Fruit fly (Drosophila melanogaster): ENCODE data around the gene mbf1.
A peak's percentile ranks its signal among the peaks of the same experiment; 100 is the strongest.

Gene mbf1

DNA sequence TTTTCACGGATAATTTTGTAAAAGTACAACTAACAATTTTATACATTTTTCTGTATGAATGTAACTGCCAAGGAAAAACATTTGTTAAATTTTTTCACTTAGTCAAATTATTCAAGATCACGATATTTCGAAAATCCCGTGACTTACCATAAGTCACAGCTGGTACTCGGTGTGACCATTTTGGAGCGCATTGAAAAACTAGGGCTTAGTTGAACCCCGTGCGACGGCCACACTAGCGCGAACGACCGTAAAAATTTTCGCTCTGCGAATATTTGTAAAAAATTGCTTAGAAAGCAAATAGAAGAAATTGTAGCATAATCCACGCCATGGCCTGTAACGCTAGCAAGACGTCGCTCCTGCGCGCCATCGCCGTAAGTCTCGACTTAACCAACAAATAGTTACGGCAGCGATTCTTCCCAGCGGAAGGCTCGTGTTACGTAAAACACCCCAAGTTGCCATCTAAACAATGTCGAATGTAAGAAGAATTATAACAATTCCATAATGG, 9.9 kb downstream of the mbf1 start, which contains the start of gene UQCR-C2 (continued):
- TF ChIP-seq CG11504 (tag; optimal IDR thresholded peaks at IDR 0.05) (no peak), CG14050 (GFP tag; IDR thresholded peaks at IDR 0.05) (no peak), CG10959 (GFP tag; IDR thresholded peaks at IDR 0.05) (no peak), Nf-YB (GFP tag; optimal IDR thresholded peaks at IDR 0.05) (no peak), trh (GFP tag; optimal IDR thresholded peaks at IDR 0.05) (no peak), slbo (GFP tag; IDR thresholded peaks at IDR 0.05) (peak; percentile 17; the same call in 1 of the 2 replicates), bbx (GFP tag; IDR thresholded peaks at IDR 0.05; ENCODE audit: partially characterized antibody) (peak; percentile 38), CG8388 (GFP tag; optimal IDR thresholded peaks at IDR 0.05) (no peak), tx (GFP tag; optimal IDR thresholded peaks at IDR 0.05) (no peak), nerfin-1 (tag; optimal IDR thresholded peaks at IDR 0.05) (peak; percentile 20), D (optimal IDR thresholded peaks at IDR 0.05) (no peak), D (GFP tag; optimal IDR thresholded peaks at IDR 0.05) (no peak), CG12942 (GFP tag; optimal IDR thresholded peaks at IDR 0.05) (no peak), vvl (GFP tag; IDR thresholded peaks at IDR 0.05) (peak; percentile 49), CG2712 (tag; optimal IDR thresholded peaks at IDR 0.05) (peak; percentile 45), CG4328 (GFP tag; optimal IDR thresholded peaks at IDR 0.05) (no peak), ttk (GFP tag; IDR thresholded peaks at IDR 0.05) (no peak), GATAe (GFP tag; conservative IDR thresholded peaks at IDR 0.05) (no peak), CG8089 (GFP tag; optimal IDR thresholded peaks at IDR 0.05) (no peak), CG2202 (tag; optimal IDR thresholded peaks at IDR 0.05) (no peak), z (GFP tag; IDR thresholded peaks at IDR 0.05) (no peak), D19A (tag; optimal IDR thresholded peaks at IDR 0.05) (no peak), fd3F (GFP tag; optimal IDR thresholded peaks at IDR 0.05) (no peak), CG34422 (GFP tag; IDR thresholded peaks at IDR 0.05) (no peak), hkb (optimal IDR thresholded peaks at IDR 0.05) (no peak), hkb (GFP tag; IDR thresholded peaks at IDR 0.05) (no peak), grn (GFP tag; optimal IDR thresholded peaks at IDR 0.05) (no peak), HmgD (GFP tag; optimal IDR thresholded peaks at IDR 0.05) (peak; percentile 14), CG4820 (GFP tag; optimal IDR thresholded peaks at IDR 0.05) (no peak), CG12155 (GFP tag; optimal IDR thresholded peaks at IDR 0.05) (no peak), CG10979 (tag; optimal IDR thresholded peaks at IDR 0.05) (no peak), shn (GFP tag; optimal IDR thresholded peaks at IDR 0.05) (no peak), Kr (GFP tag; optimal IDR thresholded peaks at IDR 0.05) (no peak), CG11247 (GFP tag; IDR thresholded peaks at IDR 0.05) (no peak), ewg (GFP tag; optimal IDR thresholded peaks at IDR 0.05) (no peak), CG6813 (GFP tag; optimal IDR thresholded peaks at IDR 0.05) (no peak), crol (GFP tag; IDR thresholded peaks at IDR 0.05) (no peak), ham (GFP tag; IDR thresholded peaks at IDR 0.05) (no peak), B-H1 (GFP tag; IDR thresholded peaks at IDR 0.05) (no peak), CG15073 (GFP tag; optimal IDR thresholded peaks at IDR 0.05) (no peak), CG6175 (GFP tag; IDR thresholded peaks at IDR 0.05) (no peak), Dref (GFP tag; IDR thresholded peaks at IDR 0.05) (peak; percentile 37), Fer1 (GFP tag; optimal IDR thresholded peaks at IDR 0.05) (peak; percentile 42), CG9437 (GFP tag; optimal IDR thresholded peaks at IDR 0.05) (peak; percentile 84), CG4360 (GFP tag; IDR thresholded peaks at IDR 0.05) (no peak), gem (tag; optimal IDR thresholded peaks at IDR 0.05) (no peak), TFAM (GFP tag; optimal IDR thresholded peaks at IDR 0.05) (no peak), CG11695 (GFP tag; IDR thresholded peaks at IDR 0.05) (no peak), CG6765 (GFP tag; optimal IDR thresholded peaks at IDR 0.05) (no peak), CG12071 (GFP tag; optimal IDR thresholded peaks at IDR 0.05) (no peak), peb (GFP tag; IDR thresholded peaks at IDR 0.05) (no peak), CG7271 (tag; optimal IDR thresholded peaks at IDR 0.05) (no peak), CrebB (tag; optimal IDR thresholded peaks at IDR 0.05) (no peak)

All from whole organism, embryonic.